Fruit fly (Drosophila melanogaster) S2 (cell line): Measurements from ENCODE around the gene CecC.

ENCODE experiments used
- CG8478 ChIP-seq: fragments of >200 bp; optimal IDR thresholded peaks from 2 replicates; lab custom pipeline; 2018
- CTCF ChIP-seq, 2 experiments: fragments of >200 bp; optimal IDR thresholded peaks; 2 replicates each; lab custom pipeline; 2018

- TF ChIP-seq CG8478 (lab: Kevin White, UChicago) = no peak
- no peak for TF ChIP-seq CTCF (optimal IDR thresholded peaks at IDR 0.05; lab: Kevin White, UChicago)
Measured at dm6 chr3R:30252882-30253281, 36.6 kb downstream of the CecC start, which contains the start of gene CG18404.
